Worm (Caenorhabditis elegans) whole organism, early embryonic: ENCODE measurements around the gene str-255.
"Not testable (repeated sequence)": the region's sequence is repeated elsewhere in the genome, so short reads cannot be mapped to it uniquely, and the experiment has no call there.

ENCODE experiments used
- B0310.2 ChIP-seq: sonication (generic microtip); optimal IDR thresholded peaks from 2 replicates; lab custom pipeline; 2016; ENCODE audit warnings: mild to moderate bottlenecking, missing genetic modification characterization, missing compliant biosample characterization
- F13C5.2 ChIP-seq: sonication (generic microtip); optimal IDR thresholded peaks from 2 replicates; lab custom pipeline; 2017; ENCODE audit warnings: mild to moderate bottlenecking, missing genetic modification characterization, inconsistent platforms, missing compliant biosample characterization
- aly-1 ChIP-seq: sonication (generic microtip); optimal IDR thresholded peaks from 2 replicates; lab custom pipeline; 2016; ENCODE audit warnings: missing genetic modification characterization, missing compliant biosample characterization
- ama-1 ChIP-seq: fragments of 150-350 bp; optimal IDR thresholded peaks from 2 replicates; lab custom pipeline; 2014
- ceh-13 ChIP-seq: fragments of 200-800 bp; sonication (Bioruptor generic); optimal IDR thresholded peaks from 2 replicates; lab custom pipeline; 2018; ENCODE audit warnings: mild to moderate bottlenecking, missing genetic modification characterization, missing compliant biosample characterization
- ceh-36 ChIP-seq: sonication (generic microtip); optimal IDR thresholded peaks from 2 replicates; lab custom pipeline; 2016; ENCODE audit warnings: missing genetic modification characterization, inconsistent platforms, missing compliant biosample characterization
- ets-7 ChIP-seq: sonication (generic microtip); optimal IDR thresholded peaks from 2 replicates; lab custom pipeline; 2016; ENCODE audit warnings: missing genotype, missing genetic modification characterization, missing compliant biosample characterization
- flt-1 ChIP-seq: fragments of 200-800 bp; sonication (Bioruptor generic); IDR thresholded peaks from 2 replicates; pipeline ENCODE4 v1.3.6; 2022; ENCODE audit warnings: missing genetic modification characterization, missing compliant biosample characterization
- hmbx-1 ChIP-seq: sonication (generic microtip); optimal IDR thresholded peaks from 2 replicates; lab custom pipeline; 2016; ENCODE audit warnings: mild to moderate bottlenecking, missing genetic modification characterization, missing compliant biosample characterization
- hmg-4 ChIP-seq: fragments of 200-800 bp; sonication (Bioruptor generic); optimal IDR thresholded peaks from 2 replicates; lab custom pipeline; 2018; ENCODE audit warnings: mild to moderate bottlenecking, missing genetic modification characterization, missing compliant biosample characterization
- hnd-1 ChIP-seq: sonication (generic microtip); optimal IDR thresholded peaks from 2 replicates; lab custom pipeline; 2016; ENCODE audit warnings: missing genetic modification characterization, missing compliant biosample characterization
- pes-1 ChIP-seq: fragments of 200-800 bp; sonication (Bioruptor generic); IDR thresholded peaks from 2 replicates; pipeline ENCODE4 v1.3.6; 2022; ENCODE audit warnings: missing genetic modification reagents, missing genetic modification characterization, missing compliant biosample characterization
- scrt-1 ChIP-seq: fragments of 200-800 bp; sonication (Bioruptor generic); IDR thresholded peaks from 2 replicates; pipeline ENCODE4 v1.3.6; 2022; ENCODE audit warnings: missing genetic modification characterization, missing compliant biosample characterization
- sea-1 ChIP-seq: fragments of 200-800 bp; sonication (Bioruptor generic); conservative IDR thresholded peaks from 2 replicates; pipeline ENCODE4 v1.3.6; 2022; ENCODE audit warnings: missing genetic modification characterization, missing compliant biosample characterization
- tbx-11 ChIP-seq: fragments of 200-800 bp; sonication (Bioruptor generic); IDR thresholded peaks from 2 replicates; pipeline ENCODE4 v1.3.6; 2022; ENCODE audit warnings: missing genetic modification characterization, missing compliant biosample characterization
- tbx-37 ChIP-seq: fragments of 200-800 bp; sonication (Bioruptor generic); conservative IDR thresholded peaks from 2 replicates; pipeline ENCODE4 v1.3.6; 2022; ENCODE audit warnings: missing genetic modification reagents, missing genetic modification characterization, missing compliant biosample characterization
- tra-4 ChIP-seq: sonication (generic microtip); optimal IDR thresholded peaks from 2 replicates; lab custom pipeline; 2017; ENCODE audit warnings: missing genetic modification characterization, missing compliant biosample characterization

str-255 gene

ce11 chrV:2153274-2153673 lies 10.4 kb downstream of the str-255 start, which contains the start of gene srbc-23:
Gene srbc-23 (plus strand): TSS chrV:2153574.
- TF ChIP-seq tbx-11 (GFP tag; lab: Robert Waterston, UW) (no peak), ceh-13 (no peak), ceh-36 (no peak), aly-1 (tag; lab: Kevin White, UChicago) (no peak), F13C5.2 (tag; lab: Kevin White, UChicago) (no peak), B0310.2 (tag; lab: Kevin White, UChicago) (no peak), flt-1 (GFP tag; lab: Robert Waterston, UW) (no peak), tbx-37 (GFP tag; lab: Robert Waterston, UW) (no peak), ama-1 (lab: Kevin White, UChicago) (no peak), hnd-1 (tag; lab: Kevin White, UChicago) (no peak), hmbx-1 (tag; lab: Kevin White, UChicago) (no peak), ets-7 (tag; lab: Kevin White, UChicago) (no peak), tra-4 (tag; lab: Kevin White, UChicago) (no peak), hmg-4 (GFP tag; lab: Kevin White, UChicago) (no peak), pes-1 (GFP tag; lab: Robert Waterston, UW) (no peak), scrt-1 (GFP tag; lab: Robert Waterston, UW) (no peak), sea-1 (GFP tag; lab: Robert Waterston, UW) (no peak)

DNA sequence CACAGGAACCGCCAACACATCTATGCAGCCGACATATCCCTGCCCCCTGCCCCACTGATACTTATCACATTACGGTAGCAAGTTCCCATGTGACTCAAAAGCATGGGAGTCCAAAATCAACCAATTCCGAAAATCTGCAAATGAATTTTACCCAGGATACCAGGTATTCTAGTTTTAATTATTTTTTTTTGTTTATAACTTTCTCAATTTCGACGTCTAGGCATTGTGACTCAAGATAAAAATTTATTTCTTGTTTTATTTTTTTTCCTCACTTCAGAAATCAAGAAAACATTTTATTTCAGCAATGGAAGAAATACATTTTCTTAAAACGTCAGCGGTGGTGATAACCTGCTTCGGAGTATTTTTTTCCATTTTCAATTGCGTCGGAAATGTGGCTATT lies 12.2 kb downstream of the str-255 start, which contains the start of gene srbc-24:
srbc-24 (plus strand) TSS at position 301 of the 400 bp plus-strand sequence.
- TF ChIP-seq hmbx-1 (tag; lab: Kevin White, UChicago) (no peak), pes-1 (GFP tag; lab: Robert Waterston, UW) (no peak)

ce11 chrV:2150876-2151275 lies 12.8 kb downstream of the str-255 start, which contains the start of gene C45H4.13:
Gene C45H4.13 (minus strand): TSS chrV:2150976.
- no peak for TF ChIP-seq tbx-37 (GFP tag; lab: Robert Waterston, UW)
- TF ChIP-seq hmg-4 (GFP tag; lab: Kevin White, UChicago): no peak
- TF ChIP-seq ceh-13: no peak
- TF ChIP-seq F13C5.2 (tag; lab: Kevin White, UChicago): no peak
- TF ChIP-seq hnd-1 (tag; lab: Kevin White, UChicago): no peak
- TF ChIP-seq aly-1 (tag; lab: Kevin White, UChicago): no peak
- no peak for TF ChIP-seq ceh-36
- no peak for TF ChIP-seq flt-1 (GFP tag; lab: Robert Waterston, UW)
- no peak for TF ChIP-seq pes-1 (GFP tag; lab: Robert Waterston, UW)
- no peak for TF ChIP-seq scrt-1 (GFP tag; lab: Robert Waterston, UW)
- no peak for TF ChIP-seq tra-4 (tag; lab: Kevin White, UChicago)

DNA sequence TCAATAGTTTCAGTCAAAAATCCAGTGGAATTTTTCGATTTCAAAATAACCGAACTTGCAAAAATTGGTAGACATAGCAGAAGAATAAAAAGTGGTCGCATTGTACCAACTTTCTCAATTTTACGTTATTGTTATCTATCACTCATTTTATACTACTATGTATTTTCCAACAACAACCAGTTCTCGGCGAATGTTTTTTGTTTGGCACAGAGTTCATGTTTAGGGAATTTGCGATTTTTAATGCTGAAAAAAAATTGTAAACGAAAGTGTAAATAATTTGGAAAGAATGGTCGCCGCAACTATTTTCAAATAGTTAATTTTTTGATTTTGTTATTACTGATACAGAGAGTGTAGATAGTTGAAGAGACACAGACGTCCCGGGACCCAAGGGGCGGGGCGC lies 14.2 kb downstream of the str-255 start, which contains the start of gene C45H4.21:
C45H4.21 (minus strand) TSS at position 101 of the 400 bp plus-strand sequence.
- TF ChIP-seq scrt-1 (GFP tag; lab: Robert Waterston, UW) (no peak), B0310.2 (tag; lab: Kevin White, UChicago) (no peak), hnd-1 (tag; lab: Kevin White, UChicago) (no peak), sea-1 (GFP tag; lab: Robert Waterston, UW) (no peak), tra-4 (tag; lab: Kevin White, UChicago) (no peak), hmbx-1 (tag; lab: Kevin White, UChicago) (no peak), tbx-37 (GFP tag; lab: Robert Waterston, UW) (no peak), ama-1 (lab: Kevin White, UChicago) (no peak), ceh-36 (no peak), aly-1 (tag; lab: Kevin White, UChicago) (no peak), F13C5.2 (tag; lab: Kevin White, UChicago) (no peak), tbx-11 (GFP tag; lab: Robert Waterston, UW) (no peak), flt-1 (GFP tag; lab: Robert Waterston, UW) (no peak), ceh-13 (no peak), ets-7 (tag; lab: Kevin White, UChicago) (no peak), pes-1 (GFP tag; lab: Robert Waterston, UW) (no peak), hmg-4 (GFP tag; lab: Kevin White, UChicago) (no peak)

- TF ChIP-seq aly-1 (tag; lab: Kevin White, UChicago) (no peak), scrt-1 (GFP tag; lab: Robert Waterston, UW) (no peak), hmg-4 (GFP tag; lab: Kevin White, UChicago) (no peak), ceh-13 (no peak), B0310.2 (tag; lab: Kevin White, UChicago) (no peak), sea-1 (GFP tag; lab: Robert Waterston, UW) (no peak), hmbx-1 (tag; lab: Kevin White, UChicago) (no peak), ama-1 (lab: Kevin White, UChicago) (no peak), tbx-37 (GFP tag; lab: Robert Waterston, UW) (no peak), hnd-1 (tag; lab: Kevin White, UChicago) (no peak), ets-7 (tag; lab: Kevin White, UChicago) (no peak), ceh-36 (no peak), flt-1 (GFP tag; lab: Robert Waterston, UW) (no peak), tra-4 (tag; lab: Kevin White, UChicago) (no peak), pes-1 (GFP tag; lab: Robert Waterston, UW) (no peak), tbx-11 (GFP tag; lab: Robert Waterston, UW) (no peak)
Observed at ce11 chrV:2146795-2147194, 16.8 kb downstream of the str-255 start, which contains the start of gene srbc-20. Gene srbc-20 (plus strand): TSS chrV:2147095.

- TF ChIP-seq aly-1 (tag; lab: Kevin White, UChicago) (no peak), sea-1 (GFP tag; lab: Robert Waterston, UW) (no peak), hnd-1 (tag; lab: Kevin White, UChicago) (no peak)
Observed at ce11 chrV:2146044-2146443, 17.6 kb downstream of the str-255 start, which contains the start of gene str-52. Gene str-52 (minus strand): TSS chrV:2146144.

ce11 chrV:2144408-2144807 lies 19.2 kb downstream of the str-255 start, which contains the start of gene F22F7.12:
Gene F22F7.12 (minus strand): TSS chrV:2144508.
- not testable (repeated sequence) for TF ChIP-seq ama-1 (lab: Kevin White, UChicago); flt-1 (GFP tag; lab: Robert Waterston, UW); ceh-13
